Fruit fly (Drosophila melanogaster): ENCODE data around the gene Epp.
A peak's percentile ranks its signal among the peaks of the same experiment; 100 is the strongest.

Epp gene

DNA sequence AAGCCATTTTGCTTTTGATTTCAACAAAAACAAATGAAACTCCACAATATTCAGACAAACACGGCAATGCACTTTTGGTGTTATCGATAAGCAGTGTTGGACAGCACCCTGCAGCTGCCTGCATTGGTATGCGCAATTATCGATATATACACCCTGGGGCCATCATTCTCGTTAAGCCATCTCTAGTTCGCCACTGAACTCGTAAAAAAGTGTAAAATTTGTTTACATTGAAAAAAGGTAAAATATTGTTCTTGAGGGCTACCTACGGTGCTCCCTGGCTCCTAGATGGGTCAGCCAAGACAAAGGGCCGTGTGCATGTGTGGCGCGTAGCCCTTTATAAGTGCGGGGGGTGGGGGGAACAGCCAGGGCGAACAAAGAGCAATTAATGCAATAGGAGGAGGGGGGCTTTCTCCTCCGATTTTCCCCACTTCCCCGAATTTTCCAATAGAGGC lies 6.2 kb downstream of the Epp start, which contains the start of the genes CG13603 and CG5902:
Gene CG13603, minus strand, starts transcription at position 91 of the 452 bp plus-strand sequence.
Gene CG5902, plus strand, starts transcription at position 164 of the 452 bp plus-strand sequence.
- peak; percentile 75 for TF ChIP-seq CG17801 (GFP tag; optimal IDR thresholded peaks at IDR 0.05; ENCODE audit: partially characterized antibody)

DNA sequence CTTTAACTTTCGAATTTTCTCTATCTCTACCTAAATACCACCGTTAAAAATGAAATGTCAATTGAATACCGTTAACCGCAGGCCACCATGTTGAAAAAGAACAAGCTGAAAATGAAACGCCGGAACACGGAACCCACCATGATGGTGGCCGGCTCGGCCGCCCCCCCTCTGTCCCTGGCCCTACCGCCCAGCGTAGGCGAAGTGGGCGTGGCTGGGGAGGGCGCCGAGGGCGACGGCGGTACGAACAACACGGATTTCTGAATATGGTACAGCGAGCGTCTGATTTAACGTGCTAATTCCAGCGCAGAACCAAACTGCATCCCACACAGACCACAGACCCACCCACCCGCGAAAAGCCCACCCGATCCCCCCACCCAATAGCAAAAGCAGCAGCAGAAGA lies 11.1 kb downstream of the Epp start:
- no peak for TF ChIP-seq CG17801 (GFP tag; optimal IDR thresholded peaks at IDR 0.05; ENCODE audit: partially characterized antibody)

DNA sequence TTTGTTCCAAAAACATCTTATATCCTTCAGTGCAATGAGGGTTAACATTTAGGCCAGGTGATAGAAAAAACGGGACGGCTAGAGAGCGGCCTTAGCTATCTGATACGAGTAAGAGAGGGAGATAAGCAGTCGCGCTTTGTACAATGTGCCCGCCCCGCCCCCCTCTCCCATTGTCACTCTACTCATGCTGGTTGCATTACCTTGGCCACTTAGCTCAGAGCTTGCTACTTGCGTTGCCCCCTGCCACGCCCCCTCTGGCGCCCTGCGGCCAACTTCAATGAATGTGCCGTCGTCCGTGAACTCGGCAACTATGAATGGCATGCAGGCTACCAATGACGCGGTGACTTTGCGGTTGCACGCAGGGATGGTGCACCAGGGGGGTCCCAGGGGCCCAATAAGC lies 21.0 kb downstream of the Epp start:
- no peak for TF ChIP-seq CG17801 (GFP tag; optimal IDR thresholded peaks at IDR 0.05; ENCODE audit: partially characterized antibody)

DNA sequence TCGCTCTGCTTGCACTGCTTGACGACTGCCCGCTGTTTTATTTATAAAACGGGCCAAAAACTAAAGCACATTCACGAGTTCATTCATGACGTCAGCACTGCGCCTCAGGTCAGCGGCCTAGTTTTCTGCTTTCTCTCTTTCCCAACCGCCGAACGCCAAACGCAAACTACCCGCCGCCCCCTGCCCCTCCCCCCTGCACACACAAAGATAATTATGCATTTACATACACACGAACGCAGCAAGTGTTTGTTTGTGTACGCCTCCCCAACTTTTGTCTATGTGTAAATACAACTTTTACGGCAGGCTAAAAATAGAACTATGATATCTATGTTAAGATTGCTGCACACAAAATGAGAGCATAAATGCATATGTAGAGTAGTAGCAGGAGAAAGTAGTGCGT lies 21.5 kb downstream of the Epp start:
- no peak for TF ChIP-seq CG17801 (GFP tag; optimal IDR thresholded peaks at IDR 0.05; ENCODE audit: partially characterized antibody)

DNA sequence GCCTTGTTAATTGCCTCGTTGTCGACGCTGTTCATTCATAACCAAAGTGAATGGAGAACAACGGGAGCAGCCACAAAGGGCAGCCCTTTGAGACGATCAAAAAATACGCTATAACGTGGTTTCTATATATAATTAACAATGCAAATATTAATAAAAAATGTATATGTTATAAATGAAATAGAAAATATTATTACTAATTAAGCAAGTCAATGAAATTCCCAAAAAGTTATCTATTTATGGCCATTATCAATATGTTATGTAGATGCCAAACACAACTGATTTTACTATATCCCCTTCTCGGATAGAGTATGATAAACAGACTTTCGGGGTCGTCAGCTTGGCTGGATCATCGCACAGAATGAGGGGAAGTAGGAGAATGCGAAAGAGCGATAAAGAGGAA lies 23.3 kb downstream of the Epp start:
- no peak for TF ChIP-seq CG17801 (GFP tag; optimal IDR thresholded peaks at IDR 0.05; ENCODE audit: partially characterized antibody)

DNA sequence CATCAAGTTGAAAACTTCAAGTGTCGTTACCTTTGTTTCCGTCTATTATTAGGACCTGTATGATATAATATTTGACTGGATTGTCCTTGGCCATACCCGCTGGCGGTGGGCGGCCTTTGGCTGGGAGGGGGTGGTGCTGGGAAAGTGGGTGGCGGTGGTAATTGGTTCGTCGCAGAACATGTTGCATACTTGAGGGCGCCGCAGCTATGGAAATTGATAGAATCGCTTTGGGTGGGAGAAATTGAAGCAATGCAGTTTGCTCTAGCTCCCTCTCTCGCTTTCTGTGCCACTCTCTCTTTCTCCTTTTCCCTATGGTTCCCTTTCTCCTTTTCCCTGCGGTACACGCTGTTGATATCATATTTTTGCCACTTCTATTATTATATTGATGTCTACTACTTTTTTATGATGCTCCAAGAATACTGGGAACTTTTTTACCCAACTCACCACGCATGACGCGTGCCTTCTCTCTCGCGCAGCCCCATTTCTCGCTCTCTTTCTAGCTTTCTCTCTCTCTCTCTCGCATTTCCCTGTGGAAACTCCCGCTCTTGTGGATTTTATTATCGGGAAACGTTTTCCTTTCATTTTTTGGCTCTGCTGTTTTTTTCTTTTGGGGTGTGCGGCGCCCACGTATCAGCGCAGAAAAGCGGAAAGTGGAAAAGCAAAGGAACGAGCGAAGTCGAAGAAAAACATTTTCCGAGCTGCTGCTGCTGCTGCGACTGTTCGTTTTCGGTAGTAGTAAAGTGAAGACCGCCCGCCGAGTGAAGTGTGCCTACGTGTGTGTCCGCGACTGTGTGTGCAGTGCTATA lies 27.6 kb downstream of the Epp start:
- TF ChIP-seq CG17801 (GFP tag; optimal IDR thresholded peaks at IDR 0.05; ENCODE audit: partially characterized antibody) = no peak

DNA sequence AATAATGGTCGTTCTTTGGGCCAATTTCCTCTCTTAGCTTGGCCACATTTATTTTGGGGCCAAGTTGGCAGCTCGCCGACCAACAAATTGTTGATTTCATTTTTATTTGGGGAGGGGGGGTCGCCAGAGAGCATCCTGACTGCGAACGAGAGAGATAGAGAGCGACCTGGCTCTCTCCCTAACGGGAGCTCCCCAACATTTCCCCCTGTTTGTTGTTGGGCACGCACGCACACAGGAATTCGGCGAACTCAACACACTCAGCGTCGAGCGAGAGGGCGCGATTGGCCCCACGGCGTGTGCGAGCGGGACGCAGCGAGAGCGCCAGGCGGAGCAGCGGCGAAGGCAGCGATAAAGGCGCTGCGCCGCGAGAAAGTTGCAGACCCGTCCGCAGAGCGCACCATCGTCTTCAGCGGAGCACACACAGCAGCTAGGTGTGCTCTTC lies 29.9 kb downstream of the Epp start, which contains the start of gene CG31140:
Gene CG31140, plus strand, starts transcription at position 400 of the 442 bp plus-strand sequence.
- TF ChIP-seq CG17801 (GFP tag; optimal IDR thresholded peaks at IDR 0.05; ENCODE audit: partially characterized antibody) = no peak

DNA sequence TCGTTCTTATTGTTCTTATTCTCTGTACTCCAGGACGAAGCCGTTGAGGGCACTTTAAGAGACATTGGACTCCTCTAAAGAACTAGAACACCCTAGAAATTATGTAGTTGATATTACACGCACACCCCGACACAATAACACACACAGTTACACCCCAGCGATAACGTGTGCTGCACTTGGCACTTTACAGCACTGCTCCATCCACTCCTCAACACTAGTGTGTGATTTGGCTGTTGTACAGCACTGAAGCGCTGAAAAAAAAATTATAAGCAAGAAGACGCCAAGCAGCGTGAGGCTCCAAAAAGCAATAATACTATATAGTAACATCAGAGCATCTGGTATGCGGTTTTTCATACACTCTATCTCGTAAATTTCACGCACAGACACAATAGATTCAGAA lies 31.9 kb downstream of the Epp start:
- TF ChIP-seq CG17801 (GFP tag; optimal IDR thresholded peaks at IDR 0.05; ENCODE audit: partially characterized antibody) = no peak

DNA sequence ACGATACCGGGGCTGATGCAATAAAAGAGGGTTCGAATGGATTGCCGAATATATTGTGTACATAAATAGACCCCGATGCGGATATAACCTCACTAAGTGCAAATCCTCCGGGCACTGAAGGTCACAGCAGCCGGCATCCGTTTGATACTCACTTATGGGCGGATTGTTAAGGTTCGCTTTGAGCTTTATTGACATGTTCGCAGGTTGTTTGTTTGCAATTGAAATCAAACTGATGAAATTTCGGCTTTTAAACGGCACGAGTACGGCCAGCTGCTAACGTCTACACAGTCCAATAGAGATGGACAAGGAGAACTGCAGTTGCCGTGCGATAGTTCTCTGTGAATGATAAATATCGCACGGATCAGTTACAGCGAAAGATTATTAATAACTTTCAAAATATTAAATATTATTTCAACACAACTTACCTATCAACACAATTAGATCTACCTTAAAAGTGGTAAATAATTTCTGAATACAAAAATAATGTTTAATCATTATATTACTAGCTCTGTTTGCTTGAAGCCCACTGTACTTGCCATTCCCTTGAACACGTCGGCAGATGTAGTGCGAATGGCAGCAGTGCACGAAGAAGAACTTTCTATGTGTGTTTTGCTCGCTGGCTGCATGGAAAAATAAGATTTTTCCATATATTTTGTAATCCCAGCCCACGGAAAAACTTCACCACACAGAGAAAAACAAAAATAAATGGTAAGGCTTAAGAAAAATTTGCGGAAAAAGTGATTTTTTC lies 34.5 kb downstream of the Epp start, which contains the start of the genes GluProRS and AP-1sigma:
Gene GluProRS, minus strand, starts transcription at position 301 of the 748 bp plus-strand sequence.
Gene AP-1sigma, plus strand, starts transcription at position 561 of the 748 bp plus-strand sequence.
- peak; percentile 88 for TF ChIP-seq CG17801 (GFP tag; optimal IDR thresholded peaks at IDR 0.05; ENCODE audit: partially characterized antibody)

DNA sequence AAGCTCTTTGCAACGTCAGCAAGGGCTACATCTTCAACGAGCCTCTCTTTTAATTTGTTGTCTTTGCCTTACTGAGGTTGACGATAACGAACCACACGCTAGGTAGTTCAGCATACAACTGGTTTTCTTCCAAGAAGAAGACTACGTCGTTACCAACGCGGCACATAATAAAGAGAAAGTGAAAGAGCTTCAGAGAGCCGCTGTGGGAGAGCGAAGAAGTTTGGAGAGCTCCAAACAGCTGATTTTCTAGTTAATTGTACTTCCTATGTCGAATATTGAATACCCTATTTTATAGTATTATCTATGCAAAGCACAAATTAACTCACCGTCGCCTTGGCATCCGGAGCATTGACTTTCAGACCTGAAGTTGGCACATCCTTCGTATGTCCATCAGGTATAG lies 37.3 kb downstream of the Epp start:
- peak; percentile 20 for TF ChIP-seq CG17801 (GFP tag; optimal IDR thresholded peaks at IDR 0.05; ENCODE audit: partially characterized antibody)

DNA sequence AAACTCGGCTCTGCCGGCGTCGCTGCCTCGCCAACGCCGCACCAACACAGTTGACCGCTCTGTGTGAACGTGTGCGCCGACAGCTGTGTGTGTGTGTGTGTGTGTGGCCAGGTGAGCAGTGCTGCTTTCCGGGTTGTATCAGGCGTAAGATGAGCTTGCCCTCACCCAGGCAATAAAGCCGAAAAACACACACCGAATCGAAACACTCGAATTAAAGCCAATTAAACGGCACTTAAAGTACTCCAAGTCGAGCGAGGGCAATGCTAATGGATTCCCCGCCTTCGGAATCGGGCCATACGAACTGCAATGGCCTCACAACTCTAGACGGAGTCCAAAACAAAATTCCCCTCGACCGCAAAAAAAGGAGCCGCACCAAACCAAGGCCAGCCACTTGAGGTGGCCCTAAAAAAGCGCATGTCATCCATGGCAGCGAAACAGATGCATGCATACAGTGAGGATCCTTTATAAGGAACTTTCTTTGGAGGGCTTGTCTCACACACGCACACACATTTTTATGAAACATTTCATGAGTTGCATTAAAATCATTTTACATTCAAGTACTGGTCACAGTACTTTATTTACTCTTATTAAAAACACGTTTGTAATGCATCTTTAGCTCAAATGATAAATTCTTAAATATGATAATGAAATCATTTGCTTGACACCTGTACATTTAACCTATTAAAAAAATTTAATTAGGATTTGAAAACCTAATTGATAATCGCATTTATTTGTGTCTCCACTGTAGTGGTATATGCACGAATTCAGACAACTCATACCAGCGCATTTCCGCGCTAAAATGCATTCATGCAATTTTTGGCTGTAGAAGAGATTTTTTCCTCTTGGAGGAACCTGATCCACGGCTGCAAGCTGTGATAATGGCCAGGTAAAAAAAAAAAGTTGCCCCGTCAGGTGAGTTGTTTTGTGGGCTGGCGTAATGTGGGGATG lies 44.0 kb downstream of the Epp start:
- no peak for TF ChIP-seq CG17801 (GFP tag; optimal IDR thresholded peaks at IDR 0.05; ENCODE audit: partially characterized antibody)

DNA sequence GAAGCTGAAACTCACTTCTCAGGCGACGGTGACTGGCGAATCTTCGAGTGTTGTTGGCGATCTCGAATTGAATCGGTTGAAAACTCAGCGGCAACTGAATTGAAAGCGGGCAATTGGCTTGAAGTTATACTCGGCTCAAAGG lies 44.5 kb downstream of the Epp start, which contains the start of gene CG12268:
Gene CG12268, minus strand, starts transcription at position 101 of the 142 bp plus-strand sequence.
- no peak for TF ChIP-seq CG17801 (GFP tag; optimal IDR thresholded peaks at IDR 0.05; ENCODE audit: partially characterized antibody)

DNA sequence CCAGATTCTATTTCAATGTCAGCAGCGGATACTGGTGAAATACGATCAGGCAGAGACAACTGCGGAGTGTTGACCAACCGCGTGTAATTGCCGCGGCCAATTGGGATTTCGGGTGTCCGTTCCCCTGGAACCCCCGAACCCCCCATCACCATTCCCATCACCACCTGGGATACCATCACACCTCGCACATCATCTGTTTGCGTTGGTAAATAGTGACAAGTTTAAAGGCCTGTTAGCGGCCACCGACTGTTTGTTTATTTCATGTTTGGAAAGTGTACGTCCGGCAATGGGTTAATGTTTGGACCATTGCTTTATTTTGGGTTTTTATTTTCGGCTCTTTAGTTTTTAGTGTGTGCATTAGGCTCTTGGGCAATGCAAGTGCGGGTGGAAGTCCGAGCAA lies 45.7 kb downstream of the Epp start:
- no peak for TF ChIP-seq CG17801 (GFP tag; optimal IDR thresholded peaks at IDR 0.05; ENCODE audit: partially characterized antibody)

DNA sequence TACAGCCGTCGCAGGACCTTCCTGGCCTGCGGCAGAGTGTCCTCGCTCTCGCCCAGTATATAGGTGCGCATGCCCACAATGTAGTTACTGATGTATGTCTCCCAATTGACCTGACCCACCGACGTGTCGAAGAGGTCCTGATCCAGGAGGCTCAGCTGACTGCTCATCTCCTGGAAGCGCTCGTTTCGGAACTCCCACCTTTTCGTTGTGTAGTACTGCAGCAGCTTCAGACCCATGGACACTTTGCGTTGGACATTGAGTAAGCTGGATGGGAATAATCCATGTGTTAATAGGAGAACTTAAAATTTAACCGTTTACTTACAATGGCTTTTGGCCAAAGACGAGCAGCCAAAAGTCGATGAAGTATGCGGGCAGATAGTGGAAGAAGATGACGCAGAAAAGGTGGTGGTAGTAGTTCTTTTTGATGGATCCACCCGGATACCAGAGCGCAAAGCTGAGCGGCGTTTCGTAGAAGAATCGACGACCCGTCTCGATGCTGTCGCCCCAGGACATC lies 48.8 kb downstream of the Epp start:
- no peak for TF ChIP-seq CG17801 (GFP tag; optimal IDR thresholded peaks at IDR 0.05; ENCODE audit: partially characterized antibody)

DNA sequence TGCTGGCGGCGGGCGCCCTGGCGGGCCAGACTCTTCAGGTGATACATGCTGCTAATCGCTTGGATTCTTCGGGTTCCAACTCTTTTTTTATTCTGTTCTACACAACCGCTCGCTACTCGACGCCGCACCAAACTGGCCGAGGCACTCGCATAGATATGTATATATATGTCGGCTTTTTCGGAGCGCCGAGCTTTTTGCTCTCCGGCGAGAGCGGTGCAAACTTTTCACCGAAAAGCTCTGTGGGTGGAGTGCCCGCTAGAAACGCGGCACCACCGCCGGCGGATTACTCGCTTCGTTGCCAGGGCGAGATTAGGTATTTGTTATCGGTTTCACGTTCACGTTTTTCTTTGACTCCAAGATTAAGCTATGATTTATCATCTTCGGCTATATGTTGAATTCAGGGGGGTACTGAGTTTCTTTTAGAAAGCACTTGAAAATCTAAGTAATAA lies 49.7 kb downstream of the Epp start, which contains the start of gene Gdh:
Gene Gdh, minus strand, starts transcription at position 137 of the 449 bp plus-strand sequence.
- TF ChIP-seq CG17801 (GFP tag; optimal IDR thresholded peaks at IDR 0.05; ENCODE audit: partially characterized antibody) = peak; percentile 69

Measured in ovary, adult (tissue).